Worm (Caenorhabditis elegans) whole organism, early embryonic: Measurements from ENCODE around the gene R02E4.2.

Experiments used
- B0310.2 ChIP-seq: sonication (generic microtip); optimal IDR thresholded peaks from 2 replicates; lab custom pipeline; 2016; ENCODE audit warnings: mild to moderate bottlenecking, missing genetic modification characterization, missing compliant biosample characterization
- F13C5.2 ChIP-seq: sonication (generic microtip); optimal IDR thresholded peaks from 2 replicates; lab custom pipeline; 2017; ENCODE audit warnings: mild to moderate bottlenecking, missing genetic modification characterization, inconsistent platforms, missing compliant biosample characterization
- aly-1 ChIP-seq: sonication (generic microtip); optimal IDR thresholded peaks from 2 replicates; lab custom pipeline; 2016; ENCODE audit warnings: missing genetic modification characterization, missing compliant biosample characterization
- ama-1 ChIP-seq: fragments of 150-350 bp; optimal IDR thresholded peaks from 2 replicates; lab custom pipeline; 2014
- ceh-36 ChIP-seq: sonication (generic microtip); optimal IDR thresholded peaks from 2 replicates; lab custom pipeline; 2016; ENCODE audit warnings: missing genetic modification characterization, inconsistent platforms, missing compliant biosample characterization
- flt-1 ChIP-seq: fragments of 200-800 bp; sonication (Bioruptor generic); IDR thresholded peaks from 2 replicates; pipeline ENCODE4 v1.3.6; 2022; ENCODE audit warnings: missing genetic modification characterization, missing compliant biosample characterization
- hnd-1 ChIP-seq: sonication (generic microtip); optimal IDR thresholded peaks from 2 replicates; lab custom pipeline; 2016; ENCODE audit warnings: missing genetic modification characterization, missing compliant biosample characterization
- tbx-11 ChIP-seq: fragments of 200-800 bp; sonication (Bioruptor generic); IDR thresholded peaks from 2 replicates; pipeline ENCODE4 v1.3.6; 2022; ENCODE audit warnings: missing genetic modification characterization, missing compliant biosample characterization
- tbx-37 ChIP-seq: fragments of 200-800 bp; sonication (Bioruptor generic); conservative IDR thresholded peaks from 2 replicates; pipeline ENCODE4 v1.3.6; 2022; ENCODE audit warnings: missing genetic modification reagents, missing genetic modification characterization, missing compliant biosample characterization
- tra-4 ChIP-seq: sonication (generic microtip); optimal IDR thresholded peaks from 2 replicates; lab custom pipeline; 2017; ENCODE audit warnings: missing genetic modification characterization, missing compliant biosample characterization

DNA sequence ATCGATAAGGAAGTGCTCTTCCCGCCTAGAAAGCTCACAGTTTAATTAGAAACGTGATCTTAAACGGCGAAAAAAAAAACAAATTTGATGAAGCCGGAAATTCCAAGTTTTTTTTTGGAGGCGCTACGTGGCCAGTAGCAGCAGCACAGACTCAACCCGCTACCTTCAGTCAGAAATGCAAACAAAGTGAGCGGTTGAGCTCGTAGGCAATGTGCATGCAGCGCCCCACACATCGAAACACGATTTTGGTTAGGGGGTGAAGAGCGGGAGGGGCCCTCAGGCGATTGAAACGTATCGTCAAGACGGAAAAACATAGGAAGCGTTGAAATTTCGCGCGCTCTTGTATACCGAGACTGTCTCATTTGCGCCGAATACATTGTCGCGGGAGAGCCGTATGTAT, 44.0 kb downstream of the R02E4.2 start:
- TF ChIP-seq F13C5.2 (tag; lab: Kevin White, UChicago) (no peak), aly-1 (tag; lab: Kevin White, UChicago) (no peak), tra-4 (tag; lab: Kevin White, UChicago) (no peak), tbx-11 (GFP tag; lab: Robert Waterston, UW) (no peak), tbx-37 (GFP tag; lab: Robert Waterston, UW) (no peak), ceh-36 (tag; lab: Kevin White, UChicago) (no peak), ama-1 (lab: Kevin White, UChicago) (no peak), flt-1 (GFP tag; lab: Robert Waterston, UW) (no peak), hnd-1 (tag; lab: Kevin White, UChicago) (no peak), B0310.2 (tag; lab: Kevin White, UChicago) (no peak)
